Worm (Caenorhabditis elegans): ENCODE measurements around the gene srx-118.

DNA sequence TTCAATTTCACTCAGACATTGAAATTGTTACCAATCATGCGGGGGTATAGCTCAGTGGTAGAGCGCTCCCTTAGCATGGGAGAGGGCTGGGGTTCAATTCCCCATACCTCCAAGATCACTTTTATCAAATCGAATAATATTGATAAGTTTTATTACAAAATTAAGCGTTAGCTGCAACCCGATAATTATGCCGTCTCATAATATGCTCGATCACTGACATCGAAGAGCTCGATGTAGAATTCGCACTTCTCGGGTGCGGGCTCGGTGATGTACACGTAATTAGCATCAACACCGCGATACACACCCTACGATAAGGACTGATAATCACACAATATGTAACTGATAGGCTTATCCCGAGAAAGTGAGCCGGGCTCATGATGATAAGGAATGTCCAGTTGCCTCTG is 17.0 kb downstream of the srx-118 start:
- TF ChIP-seq vab-7 (GFP tag; IDR thresholded peaks at IDR 0.05): no peak
- no peak for TF ChIP-seq fos-1 (tag; optimal IDR thresholded peaks at IDR 0.05)
- no peak for TF ChIP-seq dpl-1 (GFP tag; optimal IDR thresholded peaks at IDR 0.05)
- no peak for TF ChIP-seq snpc-4 (tag; optimal IDR thresholded peaks at IDR 0.05)
- no peak for TF ChIP-seq ceh-82 (tag; optimal IDR thresholded peaks at IDR 0.05)
- TF ChIP-seq zfp-2 (tag; optimal IDR thresholded peaks at IDR 0.05): no peak
- TF ChIP-seq ama-1 (optimal IDR thresholded peaks at IDR 0.05): no peak
- TF ChIP-seq unc-62 (GFP tag; optimal IDR thresholded peaks at IDR 0.05 in 1 of 2): no peak
- TF ChIP-seq unc-62 (tag; optimal IDR thresholded peaks at IDR 0.05): no peak
- TF ChIP-seq hlh-30 (tag; optimal IDR thresholded peaks at IDR 0.05; ENCODE audit: insufficient read depth): peak; percentile 22
- TF ChIP-seq Y48G9A.11 (GFP tag; IDR thresholded peaks at IDR 0.05): 0 out of 2 replicates have a peak, but pooled peaks have one; percentile 46
- no peak for TF ChIP-seq zfp-3 (GFP tag; conservative IDR thresholded peaks at IDR 0.05)
- TF ChIP-seq hif-1 (tag; optimal IDR thresholded peaks at IDR 0.05): no peak
- TF ChIP-seq zip-2 (tag; optimal IDR thresholded peaks at IDR 0.05): peak; percentile 36
- no peak for TF ChIP-seq unc-39 (tag; optimal IDR thresholded peaks at IDR 0.05)

Measured in whole organism, L4 larva.